Fruit fly (Drosophila melanogaster): ENCODE results near the gene MtnA.
A peak's percentile ranks its signal among the peaks of the same experiment; 100 is the strongest.

MtnA gene

DNA sequence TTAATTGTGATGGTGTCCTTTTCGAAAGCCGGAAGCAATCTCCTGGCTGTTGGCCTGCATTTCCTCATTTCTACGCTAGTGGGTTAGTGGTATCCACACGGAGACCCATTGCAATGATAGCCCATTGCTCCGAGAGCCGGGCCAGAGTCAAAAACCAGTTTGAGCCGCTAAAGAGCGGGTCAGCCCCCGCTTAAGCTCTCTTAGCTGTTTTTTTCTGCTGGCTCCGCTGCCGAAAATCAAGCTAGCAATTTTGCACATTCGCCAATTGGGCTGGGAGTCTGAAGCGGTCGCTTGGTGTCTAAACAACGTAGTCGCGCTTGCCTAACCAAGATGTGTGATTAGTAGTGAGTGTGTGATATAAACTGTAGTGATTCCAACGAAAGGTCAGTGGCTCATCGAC lies 4.4 kb downstream of the MtnA start, which contains the start of gene CG12947 (continued):
- TF ChIP-seq ss (GFP tag; optimal IDR thresholded peaks at IDR 0.05) (no peak), achi (GFP tag; optimal IDR thresholded peaks at IDR 0.05) (no peak), esn (GFP tag; optimal IDR thresholded peaks at IDR 0.05) (no peak), svp (GFP tag) (no peak)

DNA sequence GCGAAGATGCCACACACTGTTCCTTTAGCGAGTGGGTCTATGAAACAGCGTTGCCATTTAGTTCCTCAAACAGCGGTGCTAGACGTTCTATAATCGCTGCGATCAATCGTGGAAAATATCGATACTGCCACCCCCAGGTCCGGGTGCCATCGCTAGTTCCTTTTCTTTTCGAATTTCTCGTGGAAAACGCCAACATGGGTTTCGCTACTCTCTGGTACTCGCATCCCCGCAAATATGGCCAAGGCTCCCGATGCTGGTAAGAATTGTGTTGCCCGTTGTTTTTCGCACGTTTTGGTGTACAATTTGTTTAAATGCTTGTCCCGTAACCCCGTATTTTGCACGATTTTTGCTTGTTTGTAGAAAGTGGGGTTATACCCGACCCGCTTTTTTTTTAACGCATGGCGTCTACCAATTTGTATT lies 6.2 kb downstream of the MtnA start, which contains the start of gene RpS29:
Gene RpS29 (plus strand): TSS at position 102 of the 420 bp plus-strand sequence.
- peak; percentile 42 for TF ChIP-seq CG6808 (GFP tag; optimal IDR thresholded peaks at IDR 0.05)
- peak; percentile 70 for TF ChIP-seq lz (GFP tag; optimal IDR thresholded peaks at IDR 0.05)
- TF ChIP-seq CG11762 (GFP tag; optimal IDR thresholded peaks at IDR 0.05; ENCODE audit: insufficient read depth), result no peak
- peak; percentile 74 for TF ChIP-seq CG6854 (GFP tag; optimal IDR thresholded peaks at IDR 0.05)
- TF ChIP-seq Hr4 (GFP tag; optimal IDR thresholded peaks at IDR 0.05), result peak; percentile 22
- peak; percentile 50 for TF ChIP-seq Sox102F (GFP tag; optimal IDR thresholded peaks at IDR 0.05)
- TF ChIP-seq CG11294 (GFP tag; IDR thresholded peaks at IDR 0.05), result no peak
- TF ChIP-seq Met (GFP tag; optimal IDR thresholded peaks at IDR 0.05), result no peak
- TF ChIP-seq dac (GFP tag; optimal IDR thresholded peaks at IDR 0.05), result no peak
- TF ChIP-seq cyc (GFP tag; optimal IDR thresholded peaks at IDR 0.05), result peak; percentile 73
- no peak for TF ChIP-seq Ets96B (tag; optimal IDR thresholded peaks at IDR 0.05)
- TF ChIP-seq Sox14 (GFP tag; optimal IDR thresholded peaks at IDR 0.05), result peak; percentile 62
- peak; percentile 76 for TF ChIP-seq topi (GFP tag; optimal IDR thresholded peaks at IDR 0.05)
- TF ChIP-seq CG10669 (GFP tag; optimal IDR thresholded peaks at IDR 0.05), result peak; percentile 10
- TF ChIP-seq CG32006 (GFP tag; optimal IDR thresholded peaks at IDR 0.05), result no peak
- TF ChIP-seq Eip75B (GFP tag; optimal IDR thresholded peaks at IDR 0.05), result peak; percentile 57
- TF ChIP-seq fd85E (GFP tag; optimal IDR thresholded peaks at IDR 0.05), result no peak
- no peak for TF ChIP-seq fkh (GFP tag; optimal IDR thresholded peaks at IDR 0.05)
- peak; percentile 65 for TF ChIP-seq Hr39 (GFP tag; optimal IDR thresholded peaks at IDR 0.05)
- TF ChIP-seq Gug (GFP tag; IDR thresholded peaks at IDR 0.05), result no peak
- TF ChIP-seq CG10631 (GFP tag; optimal IDR thresholded peaks at IDR 0.05), result peak; percentile 36
- TF ChIP-seq CG7368 (GFP tag; optimal IDR thresholded peaks at IDR 0.05), result peak; percentile 49
- TF ChIP-seq esn (GFP tag; optimal IDR thresholded peaks at IDR 0.05), result peak; percentile 77
- no peak for TF ChIP-seq CG8119 (GFP tag; IDR thresholded peaks at IDR 0.05)
- peak; percentile 26 for TF ChIP-seq CG11902 (GFP tag; optimal IDR thresholded peaks at IDR 0.05)
- TF ChIP-seq CG1621 (tag; optimal IDR thresholded peaks at IDR 0.05), result peak; percentile 72
- TF ChIP-seq dsx (GFP tag; optimal IDR thresholded peaks at IDR 0.05; ENCODE audit: poor library complexity, severe bottlenecking), result peak; percentile 5
- peak; percentile 79 for TF ChIP-seq Eip78C (GFP tag)
- TF ChIP-seq CG3032 (tag; optimal IDR thresholded peaks at IDR 0.05), result peak; percentile 47
- TF ChIP-seq Eip93F (GFP tag; optimal IDR thresholded peaks at IDR 0.05), result no peak
- peak; percentile 32 for TF ChIP-seq vri (GFP tag; optimal IDR thresholded peaks at IDR 0.05)
- TF ChIP-seq CG6163 (GFP tag; IDR thresholded peaks at IDR 0.05), result peak; percentile 53; the same call in 2 of the 3 replicates
- peak in 1 of 2 experiments; percentile 58 for TF ChIP-seq salr (GFP tag; optimal IDR thresholded peaks at IDR 0.05)
- no peak for TF ChIP-seq Ets21C (GFP tag; optimal IDR thresholded peaks at IDR 0.05)
- no peak for TF ChIP-seq CG6276 (GFP tag; optimal IDR thresholded peaks at IDR 0.05)
- TF ChIP-seq fd59A (GFP tag; optimal IDR thresholded peaks at IDR 0.05), result no peak
- TF ChIP-seq CG6792 (GFP tag; optimal IDR thresholded peaks at IDR 0.05), result peak; percentile 38
- TF ChIP-seq CG34406 (GFP tag; optimal IDR thresholded peaks at IDR 0.05), result peak; percentile 8
- TF ChIP-seq Blimp-1 (GFP tag; optimal IDR thresholded peaks at IDR 0.05), result peak; percentile 39
- TF ChIP-seq CG31627 (GFP tag; optimal IDR thresholded peaks at IDR 0.05), result peak; percentile 76
- TF ChIP-seq Lpt (GFP tag; optimal IDR thresholded peaks at IDR 0.05), result no peak
- no peak for TF ChIP-seq Smox (GFP tag; optimal IDR thresholded peaks at IDR 0.05)
- 0 out of 3 replicates have a peak, but pooled peaks have one; percentile 44 for TF ChIP-seq eg (GFP tag; IDR thresholded peaks at IDR 0.05)
- TF ChIP-seq spab (GFP tag; optimal IDR thresholded peaks at IDR 0.05), result no peak
- TF ChIP-seq OdsH (GFP tag; optimal IDR thresholded peaks at IDR 0.05), result peak; percentile 51
- TF ChIP-seq ss (GFP tag; optimal IDR thresholded peaks at IDR 0.05), result peak; percentile 38 to 71
- TF ChIP-seq acj6 (GFP tag; optimal IDR thresholded peaks at IDR 0.05), result peak; percentile 55
- no peak for TF ChIP-seq CG8632 (GFP tag; optimal IDR thresholded peaks at IDR 0.05)

All from whole organism, prepupa.